Fruit fly (Drosophila melanogaster) whole organism, embryonic: ENCODE measurements around the gene f-cup.

Experiments
- CG10274 ChIP-seq: fragments of 200-800 bp; sonication (Bioruptor generic); optimal IDR thresholded peaks from 3 replicates; lab custom pipeline; 2017; ENCODE audit warnings: missing biosample characterization, mild to moderate bottlenecking, missing genetic modification characterization
- CG10654 ChIP-seq: fragments of 200-800 bp; sonication (Bioruptor generic); optimal IDR thresholded peaks from 2 replicates; lab custom pipeline; 2016; ENCODE audit warnings: missing biosample characterization, missing genetic modification characterization
- CG11085 ChIP-seq: fragments of 200-800 bp; sonication (Bioruptor generic); IDR thresholded peaks from 2 replicates; pipeline ENCODE4 v1.3.6; 2022; ENCODE audit warnings: missing biosample characterization, missing genetic modification characterization
- CG11723 ChIP-seq: fragments of 200-800 bp; sonication (Bioruptor generic); optimal IDR thresholded peaks from 2 replicates; lab custom pipeline; 2017; ENCODE audit warnings: missing biosample characterization, mild to moderate bottlenecking, missing genetic modification characterization
- CG12299 ChIP-seq: fragments of 200-800 bp; sonication (Bioruptor generic); optimal IDR thresholded peaks from 2 replicates; lab custom pipeline; 2018; ENCODE audit warnings: missing biosample characterization, mild to moderate bottlenecking, missing genetic modification characterization
- CG13123 ChIP-seq: fragments of 200-800 bp; sonication (Bioruptor generic); optimal IDR thresholded peaks from 2 replicates; lab custom pipeline; 2016; ENCODE audit warnings: missing biosample characterization, missing genetic modification characterization
- CG13287 ChIP-seq: fragments of 200-800 bp; sonication (Bioruptor generic); IDR thresholded peaks from 2 replicates; pipeline ENCODE4 v1.3.6; 2022; ENCODE audit warnings: missing biosample characterization, missing genetic modification characterization; ENCODE audit not compliant: partially characterized antibody
- CG14050 ChIP-seq: fragments of 200-800 bp; sonication (Bioruptor generic); IDR thresholded peaks from 3 replicates; pipeline ENCODE4 v1.3.6; 2022; ENCODE audit warnings: missing biosample characterization, missing genetic modification characterization
- CG17186 ChIP-seq: fragments of 200-800 bp; sonication (Bioruptor generic); optimal IDR thresholded peaks from 3 replicates; lab custom pipeline; 2017; ENCODE audit warnings: missing biosample characterization, missing genetic modification reagents, missing genetic modification characterization
- CG17612 ChIP-seq: fragments of 200-800 bp; sonication (Bioruptor generic); IDR thresholded peaks from 2 replicates; pipeline ENCODE4 v1.3.6; 2022; ENCODE audit warnings: missing biosample characterization, missing genetic modification characterization
- CG17829 ChIP-seq: fragments of 200-800 bp; optimal IDR thresholded peaks from 2 replicates; lab custom pipeline; 2019; ENCODE audit warnings: missing biosample characterization, mild to moderate bottlenecking, missing genetic modification characterization, moderate library complexity
- CG31441 ChIP-seq: fragments of 200-800 bp; sonication (Bioruptor generic); IDR thresholded peaks from 2 replicates; pipeline ENCODE4 v1.3.6; 2022; ENCODE audit warnings: missing biosample characterization, missing genetic modification characterization
- CG3838 ChIP-seq: fragments of 200-800 bp; sonication (Bioruptor generic); optimal IDR thresholded peaks from 3 replicates; lab custom pipeline; 2016; ENCODE audit warnings: missing biosample characterization, missing genetic modification characterization
- CG3995 ChIP-seq: fragments of 200-800 bp; sonication (Bioruptor generic); optimal IDR thresholded peaks from 3 replicates; lab custom pipeline; 2016; ENCODE audit warnings: missing biosample characterization, missing genetic modification characterization
- CG4404 ChIP-seq: fragments of 200-800 bp; sonication (Bioruptor generic); IDR thresholded peaks from 2 replicates; pipeline ENCODE4 v1.3.6; 2022; ENCODE audit warnings: missing biosample characterization, missing genetic modification characterization
- CG4424 ChIP-seq: fragments of 200-800 bp; sonication (Bioruptor generic); optimal IDR thresholded peaks from 3 replicates; lab custom pipeline; 2016; ENCODE audit warnings: missing biosample characterization, missing genetic modification characterization
- CG4854 ChIP-seq: fragments of 200-800 bp; sonication (Bioruptor generic); optimal IDR thresholded peaks from 2 replicates; lab custom pipeline; 2016; ENCODE audit warnings: missing biosample characterization, missing genetic modification characterization, inconsistent platforms
- CG6765 ChIP-seq: fragments of 200-800 bp; sonication (Bioruptor generic); optimal IDR thresholded peaks from 3 replicates; lab custom pipeline; 2017; ENCODE audit warnings: missing biosample characterization, mild to moderate bottlenecking, missing genetic modification characterization
- CG7839 ChIP-seq: fragments of 200-800 bp; sonication (Bioruptor generic); optimal IDR thresholded peaks from 3 replicates; lab custom pipeline; 2018; ENCODE audit warnings: missing biosample characterization, mild to moderate bottlenecking, missing genetic modification characterization, moderate library complexity
- CG8089 ChIP-seq: fragments of 200-800 bp; sonication (Bioruptor generic); optimal IDR thresholded peaks from 3 replicates; lab custom pipeline; 2016; ENCODE audit warnings: missing biosample characterization, missing genetic modification characterization
- CG9215 ChIP-seq: fragments of 200-800 bp; sonication (Bioruptor generic); IDR thresholded peaks from 2 replicates; pipeline ENCODE4 v1.3.6; 2022; ENCODE audit warnings: missing biosample characterization, missing genetic modification characterization
- CG9797 ChIP-seq: fragments of 200-800 bp; sonication (Bioruptor generic); optimal IDR thresholded peaks from 3 replicates; lab custom pipeline; 2018; ENCODE audit warnings: missing biosample characterization, mild to moderate bottlenecking, missing genetic modification characterization
- CHES-1-like ChIP-seq: fragments of 200-800 bp; sonication (Bioruptor generic); optimal IDR thresholded peaks from 2 replicates; lab custom pipeline; 2016; ENCODE audit warnings: missing biosample characterization, missing genetic modification characterization
- Camta ChIP-seq: fragments of 200-800 bp; sonication (Bioruptor generic); optimal IDR thresholded peaks from 2 replicates; lab custom pipeline; 2016; ENCODE audit warnings: missing biosample characterization, missing genetic modification characterization
- Doc2 ChIP-seq: fragments of 200-800 bp; sonication (Bioruptor generic); IDR thresholded peaks from 2 replicates; pipeline ENCODE4 v1.3.6; 2022; ENCODE audit warnings: missing biosample characterization, missing genetic modification characterization
- HLH4C ChIP-seq: fragments of 200-800 bp; sonication (Bioruptor generic); IDR thresholded peaks from 3 replicates; pipeline ENCODE4 v1.3.6; 2022; ENCODE audit warnings: missing biosample characterization, missing genetic modification characterization; ENCODE audit not compliant: partially characterized antibody
- Neu2 ChIP-seq: fragments of 200-800 bp; sonication (Bioruptor generic); optimal IDR thresholded peaks from 3 replicates; lab custom pipeline; 2016; ENCODE audit warnings: missing biosample characterization, missing genetic modification characterization, borderline replicate concordance
- Ravus ChIP-seq: fragments of 200-800 bp; sonication (Bioruptor generic); IDR thresholded peaks from 2 replicates; pipeline ENCODE4 v1.3.6; 2022; ENCODE audit warnings: missing biosample characterization, missing genetic modification characterization
- Sry-δ ChIP-seq: fragments of 200-800 bp; sonication (Bioruptor generic); optimal IDR thresholded peaks from 2 replicates; lab custom pipeline; 2016; ENCODE audit warnings: missing biosample characterization, missing genetic modification characterization
- Stat92E ChIP-seq, 3 experiments: fragments of >200 bp in 2 of 3; fragments of 200-800 bp in 1 of 3; sonication (Bioruptor generic) in 1 of 3; optimal IDR thresholded peaks; 2 replicates each; lab custom pipeline; 2017 to 2019; ENCODE audit warnings: missing biosample characterization in 3 of 3, missing genetic modification characterization in 3 of 3, mild to moderate bottlenecking in 1 of 3, moderate library complexity in 1 of 3
- ase ChIP-seq: fragments of 200-800 bp; sonication (Bioruptor generic); IDR thresholded peaks from 3 replicates; pipeline ENCODE4 v1.3.6; 2022; ENCODE audit warnings: missing biosample characterization, missing genetic modification characterization
- bcd ChIP-seq: fragments of 200-800 bp; sonication (Bioruptor generic); optimal IDR thresholded peaks from 2 replicates; lab custom pipeline; 2017; ENCODE audit warnings: missing biosample characterization, mild to moderate bottlenecking, missing genetic modification characterization
- cg ChIP-seq: fragments of 200-800 bp; sonication (Bioruptor generic); optimal IDR thresholded peaks from 3 replicates; lab custom pipeline; 2019; ENCODE audit warnings: missing biosample characterization, mild to moderate bottlenecking, missing genetic modification characterization, moderate library complexity
- dan ChIP-seq: fragments of 200-800 bp; sonication (Bioruptor generic); IDR thresholded peaks from 2 replicates; pipeline ENCODE4 v1.3.6; 2022; ENCODE audit warnings: missing biosample characterization, missing genetic modification characterization
- dimm ChIP-seq: fragments of 200-800 bp; sonication (Bioruptor generic); IDR thresholded peaks from 2 replicates; pipeline ENCODE4 v1.3.6; 2022; ENCODE audit warnings: missing biosample characterization, missing genetic modification characterization
- dmrt11E ChIP-seq: fragments of 200-800 bp; sonication (Bioruptor generic); optimal IDR thresholded peaks from 3 replicates; lab custom pipeline; 2018; ENCODE audit warnings: missing biosample characterization, mild to moderate bottlenecking, missing genetic modification characterization, moderate library complexity
- dysf ChIP-seq: fragments of 200-800 bp; sonication (Bioruptor generic); IDR thresholded peaks from 3 replicates; pipeline ENCODE4 v1.3.6; 2022; ENCODE audit warnings: missing biosample characterization, missing genetic modification characterization
- emc ChIP-seq: fragments of 200-800 bp; sonication (Bioruptor generic); optimal IDR thresholded peaks from 2 replicates; lab custom pipeline; 2016; ENCODE audit warnings: missing biosample characterization, missing genetic modification characterization
- eve ChIP-seq, 2 experiments: fragments of >200 bp; optimal IDR thresholded peaks; 2 replicates each; lab custom pipeline; 2017; ENCODE audit warnings: missing biosample characterization in 2 of 2, missing genetic modification characterization in 2 of 2
- fru ChIP-seq: fragments of >200 bp; optimal IDR thresholded peaks from 2 replicates; lab custom pipeline; 2017
- kah ChIP-seq: fragments of 200-800 bp; sonication (Bioruptor generic); optimal IDR thresholded peaks from 2 replicates; lab custom pipeline; 2018; ENCODE audit warnings: missing biosample characterization, mild to moderate bottlenecking, missing genetic modification characterization
- lola ChIP-seq, 3 experiments: fragments of >200 bp in 2 of 3; fragments of 200-800 bp in 1 of 3; sonication (Bioruptor generic) in 1 of 3; optimal IDR thresholded peaks; 2 replicates each; lab custom pipeline; 2017 to 2019; ENCODE audit warnings: missing biosample characterization in 3 of 3, missing genetic modification characterization in 3 of 3, mild to moderate bottlenecking in 1 of 3, moderate library complexity in 1 of 3
- otp ChIP-seq: fragments of 200-800 bp; sonication (Bioruptor generic); IDR thresholded peaks from 3 replicates; pipeline ENCODE4, ENCODE4 v1.3.6; 2022; ENCODE audit warnings: missing biosample characterization, missing genetic modification characterization
- peb ChIP-seq: fragments of 200-800 bp; sonication (Bioruptor generic); IDR thresholded peaks from 2 replicates; pipeline ENCODE4 v1.3.6; 2022; ENCODE audit warnings: missing biosample characterization, missing genetic modification characterization
- pita ChIP-seq: fragments of 200-800 bp; sonication (Bioruptor generic); optimal IDR thresholded peaks from 2 replicates; lab custom pipeline; 2017; ENCODE audit warnings: missing biosample characterization, mild to moderate bottlenecking, missing genetic modification characterization
- ro ChIP-seq: fragments of 200-800 bp; sonication (Bioruptor generic); IDR thresholded peaks from 2 replicates; pipeline ENCODE4 v1.3.6; 2022; ENCODE audit warnings: missing biosample characterization, missing genetic modification characterization
- scrt ChIP-seq: fragments of 200-800 bp; sonication (Bioruptor generic); optimal IDR thresholded peaks from 2 replicates; lab custom pipeline; 2018; ENCODE audit warnings: missing biosample characterization, mild to moderate bottlenecking, missing genetic modification characterization, moderate library complexity
- tll ChIP-seq, 2 experiments: fragments of 200-800 bp in 1 of 2; fragments of >200 bp in 1 of 2; sonication (Bioruptor generic) in 1 of 2; optimal IDR thresholded peaks; 2 replicates each; lab custom pipeline; 2017 to 2019; ENCODE audit warnings: missing biosample characterization in 2 of 2, missing genetic modification characterization in 2 of 2, mild to moderate bottlenecking in 1 of 2, moderate library complexity in 1 of 2
- twi ChIP-seq: fragments of 200-800 bp; optimal IDR thresholded peaks from 2 replicates; lab custom pipeline; 2019; ENCODE audit warnings: missing biosample characterization, mild to moderate bottlenecking, missing genetic modification characterization, moderate library complexity
- tx ChIP-seq: fragments of 200-800 bp; sonication (Bioruptor generic); optimal IDR thresholded peaks from 2 replicates; lab custom pipeline; 2016; ENCODE audit warnings: missing biosample characterization, missing genetic modification characterization
- zfh1 ChIP-seq: fragments of 200-800 bp; sonication (Bioruptor generic); IDR thresholded peaks from 3 replicates; pipeline ENCODE4 v1.3.6; 2022; ENCODE audit warnings: missing biosample characterization, missing genetic modification characterization

f-cup gene

DNA sequence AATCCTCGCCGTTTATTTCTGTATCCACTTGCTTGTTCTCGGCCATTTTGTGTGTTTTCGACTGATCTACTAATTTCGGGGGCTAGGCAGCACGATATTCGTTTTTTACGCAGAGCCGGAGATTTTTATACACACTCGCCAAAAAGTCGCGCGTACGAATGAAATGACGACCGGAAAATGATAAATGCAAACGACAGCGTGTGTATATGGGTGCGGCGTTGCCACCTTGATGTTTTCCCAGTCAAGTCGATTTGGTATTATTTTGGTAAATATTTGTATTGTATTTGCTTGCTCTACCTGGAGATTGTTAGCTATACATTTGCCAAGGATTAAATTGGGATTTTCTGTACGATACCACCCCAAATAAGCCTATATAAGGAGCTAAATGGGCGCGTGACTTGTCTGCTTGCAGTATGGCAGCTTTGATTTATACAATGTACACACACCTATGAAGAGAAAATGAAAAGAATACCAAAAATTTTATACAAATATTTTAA, 54.7 kb downstream of the f-cup start, which contains the start of gene sqd (continued):
- no peak for TF ChIP-seq CG12299 (tag; lab: Kevin White, UChicago)
- peak; percentile 47 for TF ChIP-seq CG10654 (GFP tag; lab: Kevin White, UChicago)
- TF ChIP-seq pita (GFP tag; lab: Kevin White, UChicago): no peak
- no peak for TF ChIP-seq fru (lab: Kevin White, UChicago)
- no peak for TF ChIP-seq CG11085 (GFP tag; lab: Robert Waterston, UW)
- no peak for TF ChIP-seq CG13123 (GFP tag; lab: Kevin White, UChicago)
- TF ChIP-seq zfh1: peak; percentile 36; the same call in 1 of the 3 replicates
- TF ChIP-seq CG11723 (GFP tag; lab: Kevin White, UChicago): peak; percentile 15
- peak; percentile 18 for TF ChIP-seq CG3995 (GFP tag; lab: Kevin White, UChicago)
- peak; percentile 48 for TF ChIP-seq CG17186 (GFP tag; lab: Kevin White, UChicago)
- TF ChIP-seq Sry-δ: peak; percentile 47
- no peak for TF ChIP-seq HLH4C (GFP tag; lab: Robert Waterston, UW)
- no peak for TF ChIP-seq Ravus (GFP tag; lab: Robert Waterston, UW)
- no peak for TF ChIP-seq otp (GFP tag; lab: Robert Waterston, UW)
- peak in 1 of 3 experiments; percentile 55 for TF ChIP-seq Stat92E (GFP tag; optimal IDR thresholded peaks at IDR 0.05; lab: Kevin White, UChicago)
- no peak for TF ChIP-seq dan (GFP tag; lab: Robert Waterston, UW)
- no peak for TF ChIP-seq CG3838 (GFP tag; lab: Kevin White, UChicago)
- TF ChIP-seq CG10274: peak; percentile 42
- peak in 1 of 2 experiments; percentile 11 for TF ChIP-seq tll (GFP tag; optimal IDR thresholded peaks at IDR 0.05; lab: Kevin White, UChicago)
- peak; percentile 54 for TF ChIP-seq scrt (GFP tag; lab: Kevin White, UChicago)
- TF ChIP-seq CG4854 (GFP tag; lab: Kevin White, UChicago): no peak
- TF ChIP-seq CG7839 (tag; lab: Kevin White, UChicago): peak; percentile 11
- peak; percentile 53 for TF ChIP-seq bcd
- TF ChIP-seq CHES-1-like (GFP tag; lab: Kevin White, UChicago): no peak
- TF ChIP-seq kah (GFP tag; lab: Kevin White, UChicago): no peak
- no peak for TF ChIP-seq twi (tag; lab: Kevin White, UChicago)
- no peak for TF ChIP-seq CG17612 (GFP tag; lab: Robert Waterston, UW)
- no peak for TF ChIP-seq Neu2 (GFP tag; lab: Kevin White, UChicago)
- TF ChIP-seq Camta (GFP tag; lab: Kevin White, UChicago): peak; percentile 48
- TF ChIP-seq dmrt11E (tag; lab: Kevin White, UChicago): peak; percentile 43
- TF ChIP-seq CG31441: peak; percentile 36
- TF ChIP-seq Doc2: no peak
- TF ChIP-seq CG14050 (GFP tag; lab: Robert Waterston, UW): no peak; the same call in 2 of the 3 replicates
- TF ChIP-seq CG9797: peak; percentile 68
- no peak for TF ChIP-seq dimm
- TF ChIP-seq CG4404: no peak
- no peak for TF ChIP-seq lola (GFP tag; optimal IDR thresholded peaks at IDR 0.05; lab: Kevin White, UChicago)
- no peak for TF ChIP-seq emc (GFP tag; lab: Kevin White, UChicago)
- TF ChIP-seq CG9215 (GFP tag; lab: Robert Waterston, UW): no peak
- TF ChIP-seq peb: 0 out of 2 replicates have a peak, but pooled peaks have one; percentile 16
- TF ChIP-seq CG4424: peak; percentile 46
- peak; percentile 29 for TF ChIP-seq CG17829 (tag; lab: Kevin White, UChicago)
- peak; percentile 45 for TF ChIP-seq CG6765 (GFP tag; lab: Kevin White, UChicago)
- TF ChIP-seq CG8089 (GFP tag; lab: Kevin White, UChicago): no peak
- peak; percentile 7; the same call in 1 of the 2 replicates for TF ChIP-seq CG13287 (GFP tag; lab: Robert Waterston, UW)
- TF ChIP-seq ro (GFP tag; lab: Robert Waterston, UW): no peak
- TF ChIP-seq dysf (GFP tag; lab: Robert Waterston, UW): 0 out of 3 replicates have a peak, but pooled peaks have one; percentile 36
- no peak for TF ChIP-seq cg (GFP tag; lab: Kevin White, UChicago)
- TF ChIP-seq ase (GFP tag; lab: Robert Waterston, UW): no peak
- TF ChIP-seq eve (GFP tag; optimal IDR thresholded peaks at IDR 0.05; lab: Kevin White, UChicago): peak in 1 of 2 experiments; percentile 79
- no peak for TF ChIP-seq tx
